Worm (Caenorhabditis elegans) whole organism, mixed stage, embryonic: ENCODE data around the gene vps-39.

Experiments
- M03D4.4 ChIP-seq: sonication (generic microtip); optimal IDR thresholded peaks from 2 replicates; lab custom pipeline; 2017; ENCODE audit warnings: mild to moderate bottlenecking, missing genetic modification characterization, missing compliant biosample characterization
- bed-3 ChIP-seq: fragments of 200-800 bp; sonication (Bioruptor generic); optimal IDR thresholded peaks from 3 replicates; lab custom pipeline; 2018; ENCODE audit warnings: mild to moderate bottlenecking, missing genetic modification characterization, moderate library complexity, missing compliant biosample characterization
- blmp-1 ChIP-seq: fragments of 150-350 bp; optimal IDR thresholded peaks from 2 replicates; lab custom pipeline; 2014; ENCODE audit warnings: missing biosample characterization, missing genetic modification characterization
- ceh-39 ChIP-seq: fragments of 150-350 bp; optimal IDR thresholded peaks from 2 replicates; lab custom pipeline; 2014; ENCODE audit warnings: missing biosample characterization, missing genetic modification characterization
- ceh-43 ChIP-seq: fragments of 200-800 bp; sonication (Bioruptor generic); optimal IDR thresholded peaks from 2 replicates; lab custom pipeline; 2018; ENCODE audit warnings: mild to moderate bottlenecking, missing genetic modification characterization, moderate library complexity, missing compliant biosample characterization
- ceh-83 ChIP-seq: fragments of 200-800 bp; sonication (Bioruptor generic); optimal IDR thresholded peaks from 2 replicates; lab custom pipeline; 2018; ENCODE audit warnings: mild to moderate bottlenecking, missing genetic modification characterization, missing compliant biosample characterization
- ces-1 ChIP-seq: fragments of 150-350 bp; optimal IDR thresholded peaks from 2 replicates; lab custom pipeline; 2014; ENCODE audit warnings: missing biosample characterization, missing genetic modification reagents, missing genetic modification characterization
- cnd-1 ChIP-seq: fragments of 200-800 bp; sonication (Bioruptor generic); optimal IDR thresholded peaks from 2 replicates; lab custom pipeline; 2018; ENCODE audit warnings: mild to moderate bottlenecking, missing genetic modification characterization, missing compliant biosample characterization
- drap-1 ChIP-seq: fragments of 200-800 bp; sonication (Bioruptor generic); optimal IDR thresholded peaks from 3 replicates; lab custom pipeline; 2018; ENCODE audit warnings: mild to moderate bottlenecking, missing genetic modification characterization, missing compliant biosample characterization
- elt-1 ChIP-seq: sonication (generic microtip); optimal IDR thresholded peaks from 2 replicates; lab custom pipeline; 2017; ENCODE audit warnings: missing genetic modification characterization, mild to moderate bottlenecking, missing compliant biosample characterization, antibody characterized with exemption, moderate library complexity, borderline replicate concordance; ENCODE audit not compliant: insufficient read depth
- elt-3 ChIP-seq: fragments of 150-350 bp; optimal IDR thresholded peaks from 2 replicates; lab custom pipeline; 2014; ENCODE audit warnings: missing biosample characterization, missing genetic modification characterization
- flh-1 ChIP-seq: fragments of 200-800 bp; sonication (Bioruptor generic); optimal IDR thresholded peaks from 2 replicates; lab custom pipeline; 2018; ENCODE audit warnings: mild to moderate bottlenecking, missing genetic modification characterization, moderate library complexity, missing compliant biosample characterization
- ham-2 ChIP-seq: fragments of 200-800 bp; sonication (Bioruptor generic); optimal IDR thresholded peaks from 2 replicates; lab custom pipeline; 2018; ENCODE audit warnings: mild to moderate bottlenecking, missing genetic modification characterization, missing compliant biosample characterization
- hlh-1 ChIP-seq: fragments of 150-350 bp; optimal IDR thresholded peaks from 2 replicates; lab custom pipeline; 2014; ENCODE audit warnings: missing biosample characterization, missing genetic modification reagents, missing genetic modification characterization
- lin-13 ChIP-seq: fragments of 150-350 bp; optimal IDR thresholded peaks from 2 replicates; lab custom pipeline; 2014; ENCODE audit warnings: missing biosample characterization, missing genetic modification characterization
- lin-32 ChIP-seq: fragments of 200-800 bp; sonication (Bioruptor generic); optimal IDR thresholded peaks from 2 replicates; lab custom pipeline; 2018; ENCODE audit warnings: mild to moderate bottlenecking, missing genetic modification characterization, missing compliant biosample characterization
- lsy-2 ChIP-seq: fragments of 150-350 bp; optimal IDR thresholded peaks from 2 replicates; lab custom pipeline; 2014; ENCODE audit warnings: missing biosample characterization, missing genetic modification characterization
- mab-5 ChIP-seq: fragments of 150-350 bp; optimal IDR thresholded peaks from 2 replicates; lab custom pipeline; 2014; ENCODE audit warnings: missing biosample characterization, missing genetic modification characterization
- mep-1 ChIP-seq: fragments of 150-350 bp; optimal IDR thresholded peaks from 2 replicates; lab custom pipeline; 2017; ENCODE audit warnings: missing biosample characterization, missing genetic modification reagents, missing genetic modification characterization, inconsistent platforms
- mls-2 ChIP-seq: sonication (generic microtip); optimal IDR thresholded peaks from 2 replicates; lab custom pipeline; 2016; ENCODE audit warnings: mild to moderate bottlenecking, missing genetic modification characterization, moderate library complexity, missing compliant biosample characterization
- nhr-12 ChIP-seq: fragments of 150-350 bp; optimal IDR thresholded peaks from 2 replicates; lab custom pipeline; 2014; ENCODE audit warnings: missing biosample characterization, missing genetic modification characterization
- nhr-2 ChIP-seq: fragments of 150-350 bp; optimal IDR thresholded peaks from 2 replicates; lab custom pipeline; 2014; ENCODE audit warnings: missing biosample characterization, missing genetic modification characterization
- nhr-237 ChIP-seq: fragments of 150-350 bp; optimal IDR thresholded peaks from 2 replicates; lab custom pipeline; 2014; ENCODE audit warnings: missing biosample characterization, missing genetic modification characterization
- nhr-28 ChIP-seq: fragments of 150-350 bp; optimal IDR thresholded peaks from 2 replicates; lab custom pipeline; 2014; ENCODE audit warnings: missing biosample characterization, missing genetic modification characterization
- nhr-76 ChIP-seq: sonication (generic microtip); optimal IDR thresholded peaks from 2 replicates; lab custom pipeline; 2017; ENCODE audit warnings: missing biosample characterization, missing genetic modification characterization
- pha-4 ChIP-seq: fragments of 150-350 bp; optimal IDR thresholded peaks from 2 replicates; lab custom pipeline; 2018; ENCODE audit warnings: missing biosample characterization, missing genetic modification reagents, missing genetic modification characterization
- sem-2 ChIP-seq: fragments of 200-800 bp; sonication (Bioruptor generic); optimal IDR thresholded peaks from 2 replicates; lab custom pipeline; 2018; ENCODE audit warnings: mild to moderate bottlenecking, missing genetic modification characterization, missing compliant biosample characterization
- snpc-4 ChIP-seq: fragments of 150-350 bp; optimal IDR thresholded peaks from 2 replicates; lab custom pipeline; 2014; ENCODE audit warnings: missing biosample characterization, missing genetic modification characterization
- sptf-1 ChIP-seq: sonication (generic microtip); optimal IDR thresholded peaks from 2 replicates; lab custom pipeline; 2017; ENCODE audit warnings: mild to moderate bottlenecking, missing genetic modification characterization, moderate library complexity, missing compliant biosample characterization
- tbx-8 ChIP-seq: fragments of 200-800 bp; sonication (Bioruptor generic); optimal IDR thresholded peaks from 2 replicates; lab custom pipeline; 2018; ENCODE audit warnings: mild to moderate bottlenecking, missing genetic modification characterization, moderate library complexity, missing compliant biosample characterization
- unc-120 ChIP-seq: sonication (generic microtip); optimal IDR thresholded peaks from 2 replicates; lab custom pipeline; 2017; ENCODE audit warnings: missing genetic modification characterization, missing compliant biosample characterization; ENCODE audit not compliant: poor library complexity, severe bottlenecking
- unc-39 ChIP-seq: fragments of 150-350 bp; optimal IDR thresholded peaks from 2 replicates; lab custom pipeline; 2014; ENCODE audit warnings: missing biosample characterization, missing genetic modification characterization
- unc-62 ChIP-seq: fragments of 150-350 bp; optimal IDR thresholded peaks from 2 replicates; lab custom pipeline; 2014; ENCODE audit warnings: missing biosample characterization, missing genetic modification reagents, missing genetic modification characterization
- zip-8 ChIP-seq: fragments of 150-350 bp; optimal IDR thresholded peaks from 2 replicates; lab custom pipeline; 2014; ENCODE audit warnings: missing biosample characterization, missing genetic modification characterization
- ztf-11 ChIP-seq: fragments of 150-350 bp; optimal IDR thresholded peaks from 2 replicates; lab custom pipeline; 2014; ENCODE audit warnings: missing biosample characterization, missing genetic modification characterization

vps-39 gene

DNA sequence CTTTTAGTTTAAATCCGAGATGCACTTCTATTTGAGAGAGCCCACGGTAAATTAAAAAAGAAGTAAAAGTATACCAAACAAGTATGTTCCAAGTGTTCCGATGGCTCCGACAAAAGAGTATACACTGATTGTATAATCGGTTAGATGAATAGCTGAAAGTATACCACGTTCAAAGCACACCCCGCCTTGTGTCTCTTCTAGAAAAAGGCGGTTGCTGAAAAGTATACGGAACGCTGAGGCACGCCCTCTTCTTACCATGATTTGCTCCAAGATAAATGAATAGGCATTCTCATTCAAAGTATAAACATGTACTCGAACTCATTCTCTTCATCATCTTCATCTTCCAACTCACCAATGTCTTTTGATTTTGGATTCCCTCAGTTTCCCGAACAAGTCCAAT is 23.8 kb downstream of the vps-39 start, which contains the start of gene end-3:
Gene end-3, plus strand, starts transcription at position 301 of the 400 bp plus-strand sequence.
- TF ChIP-seq sptf-1: no peak
- no peak for TF ChIP-seq zip-8 (tag; lab: Kevin White, UChicago)
- no peak for TF ChIP-seq ham-2
- no peak for TF ChIP-seq flh-1 (GFP tag; lab: Kevin White, UChicago)
- TF ChIP-seq nhr-28 (tag; lab: Kevin White, UChicago): no peak
- no peak for TF ChIP-seq nhr-2 (tag; lab: Kevin White, UChicago)
- no peak for TF ChIP-seq snpc-4 (tag; lab: Kevin White, UChicago)
- TF ChIP-seq mab-5 (tag; lab: Kevin White, UChicago): no peak
- TF ChIP-seq nhr-76: no peak
- TF ChIP-seq, all 35 proteins: peak for 0

- TF ChIP-seq bed-3 (GFP tag; lab: Kevin White, UChicago): no peak
- no peak for TF ChIP-seq ceh-83 (GFP tag; lab: Kevin White, UChicago)
- TF ChIP-seq lin-13 (tag; lab: Kevin White, UChicago): no peak
- TF ChIP-seq lsy-2 (tag; lab: Kevin White, UChicago): no peak
- no peak for TF ChIP-seq nhr-12 (tag; lab: Kevin White, UChicago)
- no peak for TF ChIP-seq ceh-43 (GFP tag; lab: Kevin White, UChicago)
- TF ChIP-seq tbx-8: no peak
- TF ChIP-seq flh-1 (GFP tag; lab: Kevin White, UChicago): no peak
- no peak for TF ChIP-seq ham-2
- no peak for TF ChIP-seq elt-1 (tag; lab: Kevin White, UChicago)
- no peak for TF ChIP-seq ztf-11 (tag; lab: Kevin White, UChicago)
- no peak for TF ChIP-seq hlh-1 (tag; lab: Kevin White, UChicago)
- no peak for TF ChIP-seq mls-2
- TF ChIP-seq pha-4 (tag; lab: Kevin White, UChicago): no peak
- no peak for TF ChIP-seq blmp-1 (tag; lab: Kevin White, UChicago)
- TF ChIP-seq ces-1 (GFP tag; lab: Kevin White, UChicago): no peak
- TF ChIP-seq ceh-39 (tag; lab: Kevin White, UChicago): no peak
- TF ChIP-seq zip-8 (tag; lab: Kevin White, UChicago): no peak
- no peak for TF ChIP-seq unc-120 (tag; lab: Kevin White, UChicago)
These were observed 24.5 kb downstream of the vps-39 start for ce11 chrV:14013638-14014037.

DNA sequence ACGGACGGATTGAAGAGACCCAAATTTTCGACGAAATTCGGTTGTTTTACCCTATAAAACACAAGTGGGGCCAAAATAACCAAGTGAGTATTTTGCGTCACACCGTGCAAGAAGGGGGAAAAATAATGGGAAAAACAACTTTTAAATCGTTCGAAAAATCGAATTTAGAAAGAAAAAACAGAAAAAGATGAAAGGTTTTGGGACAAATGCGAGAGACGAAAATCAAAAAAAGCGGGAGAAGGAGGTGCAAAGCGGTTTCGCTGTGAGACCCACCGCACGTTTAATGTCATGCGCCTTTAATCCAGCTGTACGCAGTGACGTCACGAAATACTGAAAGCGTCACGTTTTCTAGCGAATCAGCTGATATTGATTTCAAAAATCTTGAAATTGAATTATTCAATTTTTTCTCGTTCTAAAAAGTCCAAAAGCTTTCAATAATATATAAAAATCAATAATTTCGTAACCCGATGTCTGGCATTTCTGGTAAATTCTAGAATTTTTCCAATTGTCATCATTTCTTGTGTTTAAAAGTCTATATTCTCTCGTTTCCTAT is 26.1 kb downstream of the vps-39 start, which contains the start of the genes ddx-17 and aip-1:
Gene ddx-17, minus strand, starts transcription at position 51 of the 553 bp plus-strand sequence.
Gene aip-1, plus strand, starts transcription at position 332 of the 553 bp plus-strand sequence.
- TF ChIP-seq nhr-2 (tag; lab: Kevin White, UChicago) (no peak), cnd-1 (tag; lab: Kevin White, UChicago) (no peak), sem-2 (GFP tag; lab: Kevin White, UChicago) (no peak), unc-120 (tag; lab: Kevin White, UChicago) (no peak), mls-2 (no peak), ham-2 (no peak), ceh-39 (tag; lab: Kevin White, UChicago) (peak; percentile 40), mab-5 (tag; lab: Kevin White, UChicago) (no peak), nhr-12 (tag; lab: Kevin White, UChicago) (no peak), nhr-237 (tag; lab: Kevin White, UChicago) (peak; percentile 42), bed-3 (GFP tag; lab: Kevin White, UChicago) (no peak), zip-8 (tag; lab: Kevin White, UChicago) (no peak), elt-3 (tag; lab: Kevin White, UChicago) (no peak), pha-4 (tag; lab: Kevin White, UChicago) (peak; percentile 24), lin-13 (tag; lab: Kevin White, UChicago) (peak; percentile 59), ceh-43 (GFP tag; lab: Kevin White, UChicago) (no peak), flh-1 (GFP tag; lab: Kevin White, UChicago) (no peak), nhr-76 (no peak), M03D4.4 (tag; lab: Kevin White, UChicago) (no peak), mep-1 (tag; lab: Kevin White, UChicago) (peak; percentile 70), unc-62 (GFP tag; lab: Kevin White, UChicago) (no peak), ces-1 (GFP tag; lab: Kevin White, UChicago) (peak; percentile 53), elt-1 (tag; lab: Kevin White, UChicago) (no peak), lsy-2 (tag; lab: Kevin White, UChicago) (peak; percentile 50), ceh-83 (GFP tag; lab: Kevin White, UChicago) (no peak), lin-32 (GFP tag; lab: Kevin White, UChicago) (no peak), nhr-28 (tag; lab: Kevin White, UChicago) (no peak), hlh-1 (tag; lab: Kevin White, UChicago) (no peak), tbx-8 (no peak), snpc-4 (tag; lab: Kevin White, UChicago) (no peak), drap-1 (no peak), ztf-11 (tag; lab: Kevin White, UChicago) (no peak), sptf-1 (no peak), blmp-1 (tag; lab: Kevin White, UChicago) (no peak), unc-39 (tag; lab: Kevin White, UChicago) (no peak)
- TF ChIP-seq, all 35 proteins: peak for 7
